Worm (Caenorhabditis elegans): Measurements from ENCODE around the gene W09G10.9.
A peak's percentile ranks its signal among the peaks of the same experiment; 100 is the strongest.

W09G10.9 gene

ce11 chrII:3504717-3505116 is 16.9 kb upstream of the W09G10.9 start, which contains the start of gene cyh-1:
TSS of gene cyh-1 (plus strand) at chrII:3505017.
- TF ChIP-seq him-1 (tag; optimal IDR thresholded peaks at IDR 0.05) (no peak), dao-5 (tag; optimal IDR thresholded peaks at IDR 0.05) (no peak), W03F9.2 (tag; optimal IDR thresholded peaks at IDR 0.05) (no peak)

- no peak for TF ChIP-seq dao-5 (tag; optimal IDR thresholded peaks at IDR 0.05)
Measured at ce11 chrII:3512240-3512639, 9.4 kb upstream of the W09G10.9 start, which contains the start of gene Y49F6B.19. TSS of gene Y49F6B.19 (minus strand) at chrII:3512340.

- TF ChIP-seq W03F9.2 (tag; optimal IDR thresholded peaks at IDR 0.05), result no peak
- TF ChIP-seq dao-5 (tag; optimal IDR thresholded peaks at IDR 0.05), result no peak
- TF ChIP-seq him-1 (tag; optimal IDR thresholded peaks at IDR 0.05), result no peak
Measured at ce11 chrII:3514631-3515030, 7.0 kb upstream of the W09G10.9 start, which contains the start of gene srz-5. TSS of gene srz-5 (minus strand) at chrII:3514731.

- no peak for TF ChIP-seq W03F9.2 (tag; optimal IDR thresholded peaks at IDR 0.05)
- TF ChIP-seq dao-5 (tag; optimal IDR thresholded peaks at IDR 0.05), result no peak
- no peak for TF ChIP-seq him-1 (tag; optimal IDR thresholded peaks at IDR 0.05)
Measured at ce11 chrII:3515384-3516053, 6.1 kb upstream of the W09G10.9 start, which contains the start of the genes Y49F6B.14 and clec-125. TSS of gene Y49F6B.14 (minus strand) at chrII:3515484. TSS of gene clec-125 (plus strand) at chrII:3516003.

- TF ChIP-seq him-1 (tag; optimal IDR thresholded peaks at IDR 0.05), result no peak
- TF ChIP-seq dao-5 (tag; optimal IDR thresholded peaks at IDR 0.05), result no peak
- no peak for TF ChIP-seq W03F9.2 (tag; optimal IDR thresholded peaks at IDR 0.05)
Measured at ce11 chrII:3516175-3516574, 5.4 kb upstream of the W09G10.9 start.

- TF ChIP-seq W03F9.2 (tag; optimal IDR thresholded peaks at IDR 0.05), result peak; percentile 41
- TF ChIP-seq dao-5 (tag; optimal IDR thresholded peaks at IDR 0.05), result peak; percentile 15
- peak; percentile 79 for TF ChIP-seq him-1 (tag; optimal IDR thresholded peaks at IDR 0.05)
Measured at ce11 chrII:3518961-3519544, 2.5 kb upstream of the W09G10.9 start, which contains the start of gene clec-126. TSS of gene clec-126 (plus strand) at chrII:3519494.

- peak; percentile 51 for TF ChIP-seq him-1 (tag; optimal IDR thresholded peaks at IDR 0.05)
- TF ChIP-seq W03F9.2 (tag; optimal IDR thresholded peaks at IDR 0.05), result peak; percentile 10
Measured at ce11 chrII:3523547-3523946, 1.9 kb downstream of the W09G10.9 start.

ce11 chrII:3524097-3524496 is 2.5 kb downstream of the W09G10.9 start, which contains the start of gene col-72:
TSS of gene col-72 (minus strand) at chrII:3524197.
- TF ChIP-seq W03F9.2 (tag; optimal IDR thresholded peaks at IDR 0.05), result no peak
- TF ChIP-seq him-1 (tag; optimal IDR thresholded peaks at IDR 0.05), result no peak
- no peak for TF ChIP-seq dao-5 (tag; optimal IDR thresholded peaks at IDR 0.05)

- TF ChIP-seq dao-5 (tag; optimal IDR thresholded peaks at IDR 0.05) (no peak), him-1 (tag; optimal IDR thresholded peaks at IDR 0.05) (no peak), W03F9.2 (tag; optimal IDR thresholded peaks at IDR 0.05) (no peak)
Measured at ce11 chrII:3527460-3527859, 5.9 kb downstream of the W09G10.9 start.

ce11 chrII:3528256-3528655 is 6.7 kb downstream of the W09G10.9 start, which contains the start of gene ncs-6:
TSS of gene ncs-6 (minus strand) at chrII:3528516.
- TF ChIP-seq dao-5 (tag; optimal IDR thresholded peaks at IDR 0.05), result no peak
- no peak for TF ChIP-seq him-1 (tag; optimal IDR thresholded peaks at IDR 0.05)

- TF ChIP-seq dao-5 (tag; optimal IDR thresholded peaks at IDR 0.05), result no peak
- no peak for TF ChIP-seq W03F9.2 (tag; optimal IDR thresholded peaks at IDR 0.05)
- no peak for TF ChIP-seq him-1 (tag; optimal IDR thresholded peaks at IDR 0.05)
Measured at ce11 chrII:3540151-3540550, 18.6 kb downstream of the W09G10.9 start.

ce11 chrII:3546381-3546931 is 24.9 kb downstream of the W09G10.9 start, which contains the start of gene apd-3:
TSS of gene apd-3 (minus strand) at chrII:3546431.
- TF ChIP-seq dao-5 (tag; optimal IDR thresholded peaks at IDR 0.05) (no peak), W03F9.2 (tag; optimal IDR thresholded peaks at IDR 0.05) (no peak), him-1 (tag; optimal IDR thresholded peaks at IDR 0.05) (no peak)

ce11 chrII:3547282-3547681 is 25.7 kb downstream of the W09G10.9 start:
- TF ChIP-seq W03F9.2 (tag; optimal IDR thresholded peaks at IDR 0.05) (no peak), him-1 (tag; optimal IDR thresholded peaks at IDR 0.05) (peak; percentile 3)

- TF ChIP-seq dao-5 (tag; optimal IDR thresholded peaks at IDR 0.05) (no peak), W03F9.2 (tag; optimal IDR thresholded peaks at IDR 0.05) (no peak)
Measured at ce11 chrII:3550352-3550751, 28.8 kb downstream of the W09G10.9 start, which contains the start of gene W10G11.19. TSS of gene W10G11.19 (plus strand) at chrII:3550652.
